Fruit fly (Drosophila melanogaster) whole organism, pupa: ENCODE measurements around the gene Krn.

Experiments
- CG10348 ChIP-seq: fragments of 200-800 bp; sonication (Bioruptor generic); IDR thresholded peaks from 2 replicates; pipeline ENCODE4 v1.3.6; 2022; ENCODE audit warnings: missing biosample characterization, missing genetic modification characterization
- CG12605 ChIP-seq: fragments of 200-800 bp; sonication (Bioruptor generic); IDR thresholded peaks from 2 replicates; pipeline ENCODE4 v1.3.6; 2022; ENCODE audit warnings: missing biosample characterization, missing genetic modification characterization
- CG13204 ChIP-seq: fragments of 200-800 bp; sonication (Bioruptor generic); optimal IDR thresholded peaks from 2 replicates; lab custom pipeline; 2018; ENCODE audit warnings: missing biosample characterization, mild to moderate bottlenecking, missing genetic modification characterization, moderate library complexity
- CG14655 ChIP-seq: fragments of 200-800 bp; sonication (Bioruptor generic); optimal IDR thresholded peaks from 3 replicates; lab custom pipeline; 2017; ENCODE audit warnings: mild to moderate bottlenecking, missing biosample characterization, missing genetic modification reagents, missing genetic modification characterization
- CG15710 ChIP-seq: fragments of 200-800 bp; sonication (Bioruptor generic); optimal IDR thresholded peaks from 2 replicates; lab custom pipeline; 2018; ENCODE audit warnings: missing biosample characterization, mild to moderate bottlenecking, missing genetic modification characterization, moderate library complexity
- CG17806 ChIP-seq: fragments of 200-800 bp; sonication (Bioruptor generic); optimal IDR thresholded peaks from 2 replicates; lab custom pipeline; 2018; ENCODE audit warnings: missing biosample characterization, mild to moderate bottlenecking, missing genetic modification characterization, moderate library complexity
- CG32121 ChIP-seq: fragments of 200-800 bp; sonication (Bioruptor generic); IDR thresholded peaks from 2 replicates; pipeline ENCODE4 v1.3.6; 2022; ENCODE audit warnings: missing biosample characterization, missing genetic modification characterization
- CG34367 ChIP-seq: fragments of 200-800 bp; sonication (Bioruptor generic); optimal IDR thresholded peaks from 2 replicates; lab custom pipeline; 2018; ENCODE audit warnings: missing biosample characterization, mild to moderate bottlenecking, missing genetic modification characterization
- CG4496 ChIP-seq: fragments of 200-800 bp; sonication (Bioruptor generic); IDR thresholded peaks from 3 replicates; pipeline ENCODE4 v1.3.6; 2022; ENCODE audit warnings: missing biosample characterization, missing genetic modification characterization
- CG8159 ChIP-seq: fragments of 200-800 bp; sonication (Bioruptor generic); optimal IDR thresholded peaks from 3 replicates; lab custom pipeline; 2018; ENCODE audit warnings: missing biosample characterization, mild to moderate bottlenecking, missing genetic modification characterization, moderate library complexity
- CG8301 ChIP-seq: fragments of 200-800 bp; sonication (Bioruptor generic); optimal IDR thresholded peaks from 2 replicates; lab custom pipeline; 2018; ENCODE audit warnings: missing biosample characterization, mild to moderate bottlenecking, missing genetic modification characterization
- CG9948 ChIP-seq: fragments of 200-800 bp; sonication (Bioruptor generic); optimal IDR thresholded peaks from 2 replicates; lab custom pipeline; 2018; ENCODE audit warnings: missing biosample characterization, mild to moderate bottlenecking, missing genetic modification characterization, moderate library complexity
- D1 ChIP-seq: fragments of 200-800 bp; sonication (Bioruptor generic); optimal IDR thresholded peaks from 2 replicates; lab custom pipeline; 2018; ENCODE audit warnings: missing biosample characterization, mild to moderate bottlenecking, missing genetic modification characterization, moderate library complexity
- EcR ChIP-seq: fragments of 200-800 bp; sonication (Bioruptor generic); optimal IDR thresholded peaks from 3 replicates; lab custom pipeline; 2019; ENCODE audit warnings: missing biosample characterization, missing genetic modification characterization, mild to moderate bottlenecking, moderate library complexity, missing genetic modification reagents
- Ets98B ChIP-seq: fragments of 200-800 bp; sonication (Bioruptor generic); IDR thresholded peaks from 2 replicates; pipeline ENCODE4 v1.3.6; 2022; ENCODE audit warnings: missing biosample characterization, missing genetic modification characterization
- Pif1A ChIP-seq: fragments of 200-800 bp; sonication (Bioruptor generic); optimal IDR thresholded peaks from 3 replicates; lab custom pipeline; 2016; ENCODE audit warnings: missing biosample characterization, missing genetic modification characterization
- Pif1B ChIP-seq: fragments of 200-800 bp; sonication (Bioruptor generic); optimal IDR thresholded peaks from 3 replicates; lab custom pipeline; 2016; ENCODE audit warnings: missing biosample characterization, missing genetic modification characterization
- Snoo ChIP-seq: fragments of 200-800 bp; sonication (Bioruptor generic); optimal IDR thresholded peaks from 3 replicates; lab custom pipeline; 2017; ENCODE audit warnings: missing biosample characterization, mild to moderate bottlenecking, missing genetic modification characterization, inconsistent platforms
- fd96Ca ChIP-seq: fragments of 200-800 bp; sonication (Bioruptor generic); IDR thresholded peaks from 3 replicates; pipeline ENCODE4 v1.3.6; 2022; ENCODE audit warnings: missing biosample characterization, missing genetic modification characterization
- gl ChIP-seq: fragments of 200-800 bp; sonication (Bioruptor generic); optimal IDR thresholded peaks from 2 replicates; lab custom pipeline; 2018; ENCODE audit warnings: missing biosample characterization, mild to moderate bottlenecking, missing genetic modification characterization
- rn ChIP-seq: fragments of 200-800 bp; sonication (Bioruptor generic); IDR thresholded peaks from 2 replicates; pipeline ENCODE4 v1.3.6; 2022; ENCODE audit warnings: missing biosample characterization, missing genetic modification characterization

Gene Krn

DNA sequence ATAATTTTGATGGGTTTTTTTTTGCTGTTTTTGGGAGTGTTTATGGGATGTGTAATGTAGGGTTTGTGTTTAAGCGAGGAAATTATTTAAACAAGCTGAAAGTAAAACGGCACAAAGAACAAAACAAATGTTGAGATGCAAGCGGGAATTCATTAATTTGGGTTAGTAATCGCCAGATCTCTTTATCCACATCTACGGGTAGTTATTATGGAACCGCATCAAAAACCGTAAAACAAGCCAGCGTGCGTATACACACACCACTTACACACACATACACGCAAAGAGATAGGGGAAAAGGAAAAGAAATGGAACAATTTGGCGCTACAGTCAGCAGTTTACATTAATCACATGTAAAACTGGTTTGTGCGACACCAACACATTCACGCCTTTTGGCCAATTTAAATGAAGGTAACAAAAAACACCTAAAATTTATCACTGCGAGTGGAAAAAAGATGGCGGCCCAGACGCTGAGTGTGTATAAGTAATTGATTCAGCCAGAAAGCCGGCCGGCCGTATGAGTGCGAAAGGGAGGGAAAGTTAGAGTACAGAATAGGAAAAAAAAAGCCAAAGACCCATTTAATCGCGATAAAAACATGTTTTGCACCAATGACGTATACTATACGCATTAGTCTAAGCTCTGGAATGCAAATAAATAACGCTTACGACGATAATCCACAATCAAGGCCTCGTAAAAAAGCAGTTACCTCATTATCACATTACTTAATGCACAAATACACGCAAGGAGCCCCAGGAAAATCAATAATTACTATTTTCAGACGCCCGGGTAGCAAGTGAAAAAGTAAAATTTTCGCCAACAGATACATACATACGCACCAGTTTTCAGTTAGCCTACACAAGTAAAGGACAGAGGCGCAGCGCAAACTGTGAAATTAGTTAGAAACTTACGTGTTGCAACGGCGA is 9.8 kb downstream of the Krn start:
- TF ChIP-seq Ets98B (GFP tag; lab: Robert Waterston, UW) (0 out of 2 replicates have a peak, but pooled peaks have one; percentile 5), gl (tag; lab: Kevin White, UChicago) (peak; percentile 28), CG32121 (GFP tag; lab: Robert Waterston, UW) (peak; percentile 22; the same call in 1 of the 2 replicates), CG9948 (tag; lab: Kevin White, UChicago) (no peak), EcR (peak; percentile 43)

- TF ChIP-seq CG12605 (GFP tag; lab: Robert Waterston, UW), result no peak
- no peak for TF ChIP-seq CG4496 (GFP tag; lab: Robert Waterston, UW)
- no peak for TF ChIP-seq CG14655 (GFP tag; lab: Kevin White, UChicago)
- no peak for TF ChIP-seq D1 (tag; lab: Kevin White, UChicago)
- TF ChIP-seq gl (tag; lab: Kevin White, UChicago), result no peak
- no peak for TF ChIP-seq CG32121 (GFP tag; lab: Robert Waterston, UW)
- no peak for TF ChIP-seq CG15710 (tag; lab: Kevin White, UChicago)
- TF ChIP-seq CG34367 (tag; lab: Kevin White, UChicago), result no peak
- TF ChIP-seq Ets98B (GFP tag; lab: Robert Waterston, UW), result no peak
- TF ChIP-seq Snoo (tag; lab: Kevin White, UChicago), result no peak
- TF ChIP-seq Pif1B, result no peak
- no peak for TF ChIP-seq CG9948 (tag; lab: Kevin White, UChicago)
- no peak for TF ChIP-seq CG13204
- no peak for TF ChIP-seq CG17806
These were observed 12.1 kb downstream of the Krn start for dm6 chr3L:17642017-17642416.

dm6 chr3L:17638649-17639048 is 15.4 kb downstream of the Krn start:
- no peak for TF ChIP-seq CG17806
- TF ChIP-seq rn, result no peak
- no peak for TF ChIP-seq D1 (tag; lab: Kevin White, UChicago)
- TF ChIP-seq EcR, result no peak
- TF ChIP-seq CG10348 (GFP tag; lab: Robert Waterston, UW), result no peak
- TF ChIP-seq CG9948 (tag; lab: Kevin White, UChicago), result no peak
- no peak for TF ChIP-seq CG15710 (tag; lab: Kevin White, UChicago)
- no peak for TF ChIP-seq CG4496 (GFP tag; lab: Robert Waterston, UW)
- no peak for TF ChIP-seq CG8301 (tag; lab: Kevin White, UChicago)
- no peak for TF ChIP-seq gl (tag; lab: Kevin White, UChicago)
- no peak for TF ChIP-seq CG12605 (GFP tag; lab: Robert Waterston, UW)
- TF ChIP-seq CG8159 (tag; lab: Kevin White, UChicago), result no peak
- TF ChIP-seq CG13204, result no peak

DNA sequence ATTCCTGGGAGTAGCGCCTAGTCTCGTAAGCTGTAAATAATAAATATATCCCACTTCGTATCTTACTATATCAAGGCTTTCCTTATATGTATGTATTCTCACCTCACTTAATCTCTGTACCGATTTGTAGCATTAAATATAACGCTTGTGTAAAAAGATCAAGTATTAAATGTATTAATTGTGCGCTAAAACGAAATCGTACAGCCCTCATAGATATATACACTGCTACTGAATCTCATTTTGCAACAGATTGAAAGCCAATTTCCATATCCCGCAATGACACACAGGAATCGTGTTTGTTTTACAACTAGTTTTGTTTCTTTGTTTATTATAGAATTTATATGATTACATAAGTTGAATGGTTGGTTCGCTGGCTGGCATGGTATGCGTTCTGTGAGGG is 16.3 kb downstream of the Krn start:
- TF ChIP-seq Ets98B (GFP tag; lab: Robert Waterston, UW) (no peak), rn (no peak), CG32121 (GFP tag; lab: Robert Waterston, UW) (no peak), EcR (peak; percentile 23)
- TF ChIP-seq, all 21 proteins: peak for 1

DNA sequence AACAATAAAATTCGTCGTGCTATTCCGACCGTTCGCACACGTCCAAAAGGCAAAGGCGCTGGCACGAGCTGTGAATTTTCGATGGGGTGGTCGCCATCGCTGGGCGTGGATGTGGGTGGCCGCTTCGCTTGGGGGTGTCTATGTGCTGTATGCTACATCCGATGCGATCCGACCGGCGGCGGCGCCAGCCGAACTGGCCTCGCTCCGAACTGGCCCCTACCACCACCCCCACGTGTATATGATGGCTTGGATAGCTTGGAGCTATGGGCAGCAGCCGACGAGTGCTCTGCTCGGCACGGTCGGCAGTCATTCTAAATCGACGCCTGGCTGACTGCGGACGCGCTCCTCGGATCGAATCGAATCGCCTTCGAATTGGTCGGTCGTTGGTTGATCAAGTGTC is 20.9 kb downstream of the Krn start, which contains the start of gene CG7497:
Gene CG7497, plus strand, starts transcription at position 308 of the 400 bp plus-strand sequence.
- peak; percentile 39 for TF ChIP-seq CG13204
- TF ChIP-seq CG32121 (GFP tag; lab: Robert Waterston, UW), result peak; percentile 75
- peak; percentile 52 for TF ChIP-seq CG4496 (GFP tag; lab: Robert Waterston, UW)
- no peak for TF ChIP-seq CG9948 (tag; lab: Kevin White, UChicago)

- no peak for TF ChIP-seq Ets98B (GFP tag; lab: Robert Waterston, UW)
- peak; percentile 9 for TF ChIP-seq CG34367 (tag; lab: Kevin White, UChicago)
- TF ChIP-seq CG8159 (tag; lab: Kevin White, UChicago), result no peak
- no peak for TF ChIP-seq fd96Ca
- TF ChIP-seq CG13204, result no peak
- TF ChIP-seq CG12605 (GFP tag; lab: Robert Waterston, UW), result no peak
- no peak for TF ChIP-seq CG17806
- peak; percentile 45 for TF ChIP-seq gl (tag; lab: Kevin White, UChicago)
- TF ChIP-seq CG4496 (GFP tag; lab: Robert Waterston, UW), result peak; percentile 48; the same call in 1 of the 3 replicates
- no peak for TF ChIP-seq CG8301 (tag; lab: Kevin White, UChicago)
- TF ChIP-seq CG32121 (GFP tag; lab: Robert Waterston, UW), result no peak
- peak; percentile 30 for TF ChIP-seq Pif1B
- TF ChIP-seq CG9948 (tag; lab: Kevin White, UChicago), result no peak
- TF ChIP-seq Snoo (tag; lab: Kevin White, UChicago), result no peak
- no peak for TF ChIP-seq rn
- TF ChIP-seq EcR, result no peak
- TF ChIP-seq CG10348 (GFP tag; lab: Robert Waterston, UW), result no peak
- peak; percentile 35 for TF ChIP-seq Pif1A (GFP tag; lab: Kevin White, UChicago)
- no peak for TF ChIP-seq CG15710 (tag; lab: Kevin White, UChicago)
- TF ChIP-seq D1 (tag; lab: Kevin White, UChicago), result no peak
- no peak for TF ChIP-seq CG14655 (GFP tag; lab: Kevin White, UChicago)
These were observed 22.8 kb downstream of the Krn start for dm6 chr3L:17631247-17631646.
